Worm (Caenorhabditis elegans): Measurements from ENCODE around the gene srd-33.

srd-33 gene

ce11 chrV:4870627-4871026, 1.5 kb upstream of the srd-33 start:
- TF ChIP-seq madf-2 (tag; optimal IDR thresholded peaks at IDR 0.05) (no peak), ceh-34 (tag; optimal IDR thresholded peaks at IDR 0.05) (no peak), ttx-3 (tag; optimal IDR thresholded peaks at IDR 0.05) (no peak), ceh-9 (tag; optimal IDR thresholded peaks at IDR 0.05) (no peak), Y22D7AL.16 (tag; optimal IDR thresholded peaks at IDR 0.05) (no peak)

- TF ChIP-seq lin-11 (tag; optimal IDR thresholded peaks at IDR 0.05) (no peak), dve-1 (tag; optimal IDR thresholded peaks at IDR 0.05) (no peak), unc-3 (GFP tag; conservative IDR thresholded peaks at IDR 0.05) (no peak), unc-3 (tag; optimal IDR thresholded peaks at IDR 0.05) (no peak), K02D7.2 (tag; optimal IDR thresholded peaks at IDR 0.05) (no peak), che-1 (tag; optimal IDR thresholded peaks at IDR 0.05) (no peak), fax-1 (tag; optimal IDR thresholded peaks at IDR 0.05) (no peak), pqm-1 (tag; optimal IDR thresholded peaks at IDR 0.05) (no peak), ceh-2 (tag; optimal IDR thresholded peaks at IDR 0.05) (no peak)
These were observed 5.5 kb downstream of the srd-33 start, which contains the start of gene T19H12.6 for ce11 chrV:4877587-4877986. Gene T19H12.6 (minus strand): TSS chrV:4877687.

- no peak for TF ChIP-seq ceh-19 (GFP tag; optimal IDR thresholded peaks at IDR 0.05)
- TF ChIP-seq ceh-30 (tag; optimal IDR thresholded peaks at IDR 0.05): no peak
These were observed 7.2 kb downstream of the srd-33 start, which contains the start of gene T19H12.15 for ce11 chrV:4879251-4879650. Gene T19H12.15 (minus strand): TSS chrV:4879351.

- TF ChIP-seq elt-4 (tag; optimal IDR thresholded peaks at IDR 0.05): no peak
- TF ChIP-seq pros-1 (tag; optimal IDR thresholded peaks at IDR 0.05): no peak
- no peak for TF ChIP-seq fax-1 (tag; optimal IDR thresholded peaks at IDR 0.05)
These were observed 9.3 kb downstream of the srd-33 start, which contains the start of gene str-32 for ce11 chrV:4881377-4881776. Gene str-32 (minus strand): TSS chrV:4881477.

ce11 chrV:4884490-4884889, 12.4 kb downstream of the srd-33 start, which contains the start of gene T19H12.12:
Gene T19H12.12 (plus strand): TSS chrV:4884790.
- TF ChIP-seq dve-1 (tag; optimal IDR thresholded peaks at IDR 0.05): no peak
- no peak for TF ChIP-seq ztf-16 (tag; optimal IDR thresholded peaks at IDR 0.05)
- TF ChIP-seq syd-9 (tag; optimal IDR thresholded peaks at IDR 0.05): no peak
- TF ChIP-seq nhr-232 (tag; optimal IDR thresholded peaks at IDR 0.05): no peak
- TF ChIP-seq pax-1 (tag; optimal IDR thresholded peaks at IDR 0.05): no peak
- TF ChIP-seq ceh-9 (tag; optimal IDR thresholded peaks at IDR 0.05): no peak
- no peak for TF ChIP-seq rnt-1 (tag; optimal IDR thresholded peaks at IDR 0.05)
- TF ChIP-seq sox-4 (tag; optimal IDR thresholded peaks at IDR 0.05): no peak
- no peak for TF ChIP-seq ceh-31 (tag; optimal IDR thresholded peaks at IDR 0.05)
- no peak for TF ChIP-seq ama-1 (optimal IDR thresholded peaks at IDR 0.05)
- TF ChIP-seq ceh-18 (tag; optimal IDR thresholded peaks at IDR 0.05): no peak
- TF ChIP-seq ttx-3 (tag; optimal IDR thresholded peaks at IDR 0.05): no peak

- TF ChIP-seq elt-2 (tag; optimal IDR thresholded peaks at IDR 0.05) (no peak), pros-1 (tag; optimal IDR thresholded peaks at IDR 0.05) (no peak), fax-1 (tag; optimal IDR thresholded peaks at IDR 0.05) (no peak), ceh-31 (tag; optimal IDR thresholded peaks at IDR 0.05) (no peak), nfya-1 (tag; optimal IDR thresholded peaks at IDR 0.05) (no peak), ceh-48 (tag; optimal IDR thresholded peaks at IDR 0.05) (no peak), ceh-18 (tag; optimal IDR thresholded peaks at IDR 0.05) (no peak), pha-4 (tag; optimal IDR thresholded peaks at IDR 0.05) (no peak), unc-55 (GFP tag; optimal IDR thresholded peaks at IDR 0.05) (no peak), ceh-2 (tag; optimal IDR thresholded peaks at IDR 0.05) (no peak), tbx-2 (tag; optimal IDR thresholded peaks at IDR 0.05) (no peak), fkh-10 (GFP tag; optimal IDR thresholded peaks at IDR 0.05) (no peak), zip-5 (tag; optimal IDR thresholded peaks at IDR 0.05) (no peak), lim-6 (tag; optimal IDR thresholded peaks at IDR 0.05) (no peak), T23F11.4 (GFP tag; optimal IDR thresholded peaks at IDR 0.05) (no peak), fkh-6 (tag; optimal IDR thresholded peaks at IDR 0.05) (no peak), ceh-34 (tag; optimal IDR thresholded peaks at IDR 0.05) (no peak)
These were observed 13.3 kb downstream of the srd-33 start, which contains the start of gene T19H12.3 for ce11 chrV:4885372-4885771. Gene T19H12.3 (plus strand): TSS chrV:4885672.

Data from whole organism, late embryonic.